Worm (Caenorhabditis elegans) whole organism, L2 larva: Measurements from ENCODE around the gene W03F9.4.

Source experiments
- F13H6.1 ChIP-seq: sonication (generic microtip); optimal IDR thresholded peaks from 2 replicates; lab custom pipeline; 2016; ENCODE audit warnings: missing genetic modification characterization, missing compliant biosample characterization
- ZK546.5 ChIP-seq: sonication (generic microtip); optimal IDR thresholded peaks from 2 replicates; lab custom pipeline; 2017; ENCODE audit warnings: missing biosample characterization, missing genetic modification characterization
- aly-2 ChIP-seq: fragments of 150-350 bp; optimal IDR thresholded peaks from 2 replicates; lab custom pipeline; 2014; ENCODE audit warnings: missing biosample characterization, missing genetic modification characterization
- blmp-1 ChIP-seq: sonication (generic microtip); optimal IDR thresholded peaks from 2 replicates; lab custom pipeline; 2017; ENCODE audit warnings: missing genetic modification characterization, mild to moderate bottlenecking, missing compliant biosample characterization, antibody characterized with exemption, moderate library complexity; ENCODE audit not compliant: insufficient read depth
- elt-1 ChIP-seq: fragments of 150-350 bp; optimal IDR thresholded peaks from 2 replicates; lab custom pipeline; 2014; ENCODE audit warnings: missing biosample characterization, missing genetic modification characterization
- fos-1 ChIP-seq: fragments of 150-350 bp; optimal IDR thresholded peaks from 2 replicates; lab custom pipeline; 2014; ENCODE audit warnings: missing biosample characterization, missing genetic modification characterization
- lin-39 ChIP-seq: fragments of 150-350 bp; optimal IDR thresholded peaks from 2 replicates; lab custom pipeline; 2014; ENCODE audit warnings: missing biosample characterization, missing genetic modification reagents, missing genetic modification characterization
- mbf-1 ChIP-seq: sonication (generic microtip); optimal IDR thresholded peaks from 2 replicates; lab custom pipeline; 2017; ENCODE audit warnings: missing biosample characterization, missing genetic modification characterization
- nhr-11 ChIP-seq: fragments of 150-350 bp; optimal IDR thresholded peaks from 2 replicates; lab custom pipeline; 2014; ENCODE audit warnings: missing biosample characterization, missing genetic modification characterization
- nhr-12 ChIP-seq: fragments of 150-350 bp; optimal IDR thresholded peaks from 2 replicates; lab custom pipeline; 2014; ENCODE audit warnings: missing biosample characterization, missing genetic modification characterization
- unc-62 ChIP-seq: fragments of 150-350 bp; optimal IDR thresholded peaks from 2 replicates; lab custom pipeline; 2014; ENCODE audit warnings: missing biosample characterization, missing genetic modification reagents, missing genetic modification characterization
- ztf-11 ChIP-seq: sonication (generic microtip); optimal IDR thresholded peaks from 2 replicates; lab custom pipeline; 2017; ENCODE audit warnings: missing biosample characterization, missing genetic modification characterization
- ztf-4 ChIP-seq: fragments of 150-350 bp; optimal IDR thresholded peaks from 2 replicates; lab custom pipeline; 2014; ENCODE audit warnings: missing biosample characterization, missing genetic modification characterization

- TF ChIP-seq ztf-11 (tag; lab: Kevin White, UChicago) (no peak), lin-39 (no peak), blmp-1 (tag; lab: Kevin White, UChicago) (no peak), unc-62 (GFP tag; lab: Kevin White, UChicago) (no peak), mbf-1 (tag; lab: Kevin White, UChicago) (no peak), F13H6.1 (tag; lab: Kevin White, UChicago) (no peak), elt-1 (no peak), ZK546.5 (tag; lab: Kevin White, UChicago) (no peak), fos-1 (tag; lab: Kevin White, UChicago) (no peak), nhr-12 (tag; lab: Kevin White, UChicago) (no peak), aly-2 (no peak), nhr-11 (tag; lab: Kevin White, UChicago) (no peak), ztf-4 (tag; lab: Kevin White, UChicago) (no peak)
These were observed 23.3 kb upstream of the W03F9.4 start for ce11 chrV:174520-174919.
